Worm (Caenorhabditis elegans) whole organism, young adult: ENCODE results near the gene F39G3.3.
A peak's percentile ranks its signal among the peaks of the same experiment; 100 is the strongest.

Experiments used
- C06A6.2 ChIP-seq: fragments of 200-800 bp; sonication (Bioruptor generic); conservative IDR thresholded peaks from 2 replicates; pipeline ENCODE4 v1.3.6; 2022; ENCODE audit warnings: missing genetic modification characterization, missing compliant biosample characterization
- C17E4.6 ChIP-seq: fragments of 200-800 bp; sonication (Bioruptor generic); IDR thresholded peaks from 2 replicates; pipeline ENCODE4 v1.3.6; 2022; ENCODE audit warnings: missing genetic modification reagents, missing genetic modification characterization, missing compliant biosample characterization
- D2030.7 ChIP-seq: fragments of 200-800 bp; sonication (Bioruptor generic); IDR thresholded peaks from 2 replicates; pipeline ENCODE4 v1.3.6; 2022; ENCODE audit warnings: missing genetic modification reagents, missing genetic modification characterization, missing compliant biosample characterization
- F10E7.11 ChIP-seq: sonication (generic microtip); optimal IDR thresholded peaks from 2 replicates; lab custom pipeline; 2017; ENCODE audit warnings: mild to moderate bottlenecking, missing genetic modification characterization, moderate library complexity, missing compliant biosample characterization
- F49E8.2 ChIP-seq: sonication (generic microtip); optimal IDR thresholded peaks from 3 replicates; lab custom pipeline; 2017; ENCODE audit warnings: missing genetic modification characterization, mild to moderate bottlenecking, missing compliant biosample characterization, antibody characterized with exemption, moderate library complexity; ENCODE audit not compliant: insufficient read depth
- F52B5.7 ChIP-seq: sonication (generic microtip); optimal IDR thresholded peaks from 2 replicates; lab custom pipeline; 2016; ENCODE audit warnings: mild to moderate bottlenecking, missing genetic modification characterization, missing compliant biosample characterization
- F57C9.4 ChIP-seq: sonication (generic microtip); optimal IDR thresholded peaks from 2 replicates; lab custom pipeline; 2017; ENCODE audit warnings: mild to moderate bottlenecking, missing genetic modification characterization, missing compliant biosample characterization
- T07F8.4 ChIP-seq: sonication (generic microtip); optimal IDR thresholded peaks from 2 replicates; lab custom pipeline; 2016; ENCODE audit warnings: mild to moderate bottlenecking, missing genetic modification characterization, moderate library complexity, missing compliant biosample characterization
- Y53G8AR.9 ChIP-seq: fragments of 200-800 bp; sonication (Bioruptor generic); conservative IDR thresholded peaks from 2 replicates; pipeline ENCODE4 v1.3.6; 2022; ENCODE audit warnings: missing genetic modification reagents, missing genetic modification characterization, missing compliant biosample characterization
- Y79H2A.3 ChIP-seq: fragments of 200-800 bp; sonication (Bioruptor generic); conservative IDR thresholded peaks from 2 replicates; pipeline ENCODE4 v1.3.6; 2022; ENCODE audit warnings: missing genetic modification reagents, missing genetic modification characterization, missing compliant biosample characterization
- Y95B8A.8 ChIP-seq: fragments of 200-800 bp; sonication (Bioruptor generic); IDR thresholded peaks from 2 replicates; pipeline ENCODE4 v1.3.6; 2022; ENCODE audit warnings: missing genetic modification reagents, missing genetic modification characterization, missing compliant biosample characterization
- athp-1 ChIP-seq: sonication (generic microtip); optimal IDR thresholded peaks from 2 replicates; lab custom pipeline; 2017; ENCODE audit warnings: mild to moderate bottlenecking, missing genetic modification characterization, missing compliant biosample characterization
- attf-3 ChIP-seq: fragments of 200-800 bp; sonication (Bioruptor generic); conservative IDR thresholded peaks from 2 replicates; pipeline ENCODE4 v1.3.6; 2022; ENCODE audit warnings: missing genetic modification reagents, missing genetic modification characterization, missing compliant biosample characterization
- attf-6 ChIP-seq: fragments of 200-800 bp; sonication (Bioruptor generic); IDR thresholded peaks from 2 replicates; pipeline ENCODE4 v1.3.6; 2022; ENCODE audit warnings: missing genetic modification reagents, missing genetic modification characterization, missing compliant biosample characterization
- ccch-3 ChIP-seq: fragments of 200-800 bp; sonication (Bioruptor generic); optimal IDR thresholded peaks from 2 replicates; lab custom pipeline; 2018; ENCODE audit warnings: mild to moderate bottlenecking, missing genetic modification characterization, missing compliant biosample characterization
- ceh-100 ChIP-seq: fragments of 200-800 bp; sonication (Bioruptor generic); IDR thresholded peaks from 2 replicates; pipeline ENCODE4 v1.3.6; 2022; ENCODE audit warnings: missing genetic modification reagents, missing genetic modification characterization, missing compliant biosample characterization
- ceh-27 ChIP-seq: fragments of 200-800 bp; sonication (Bioruptor generic); optimal IDR thresholded peaks from 2 replicates; lab custom pipeline; 2018; ENCODE audit warnings: mild to moderate bottlenecking, missing genetic modification characterization, moderate library complexity, missing compliant biosample characterization
- ceh-40 ChIP-seq: fragments of 200-800 bp; sonication (Bioruptor generic); IDR thresholded peaks from 2 replicates; pipeline ENCODE4 v1.3.6; 2022; ENCODE audit warnings: missing genetic modification characterization, missing compliant biosample characterization
- ceh-91 ChIP-seq: fragments of 200-800 bp; sonication (Bioruptor generic); IDR thresholded peaks from 2 replicates; pipeline ENCODE4 v1.3.6; 2022; ENCODE audit warnings: missing genetic modification reagents, missing genetic modification characterization, missing compliant biosample characterization
- dox-1 ChIP-seq: fragments of 200-800 bp; sonication (Bioruptor generic); IDR thresholded peaks from 2 replicates; pipeline ENCODE4 v1.3.6; 2022; ENCODE audit warnings: missing genetic modification reagents, missing genetic modification characterization, missing compliant biosample characterization
- dpl-1 ChIP-seq: fragments of 150-350 bp; optimal IDR thresholded peaks from 2 replicates; lab custom pipeline; 2014; ENCODE audit warnings: missing biosample characterization, missing genetic modification reagents, missing genetic modification characterization
- egl-18 ChIP-seq: fragments of 200-800 bp; sonication (Bioruptor generic); IDR thresholded peaks from 2 replicates; pipeline ENCODE4 v1.3.6; 2022; ENCODE audit warnings: missing genetic modification reagents, missing genetic modification characterization, missing compliant biosample characterization
- egl-44 ChIP-seq: fragments of 200-800 bp; sonication (Bioruptor generic); IDR thresholded peaks from 2 replicates; pipeline ENCODE4 v1.3.6; 2022; ENCODE audit warnings: missing genetic modification reagents, missing genetic modification characterization, missing compliant biosample characterization
- egrh-3 ChIP-seq: fragments of 200-800 bp; sonication (Bioruptor generic); IDR thresholded peaks from 2 replicates; pipeline ENCODE4 v1.3.6; 2022; ENCODE audit warnings: missing genetic modification reagents, missing genetic modification characterization, missing compliant biosample characterization
- ekl-4 ChIP-seq: fragments of 200-800 bp; sonication (Bioruptor generic); IDR thresholded peaks from 2 replicates; pipeline ENCODE4 v1.3.6; 2022; ENCODE audit warnings: missing genetic modification reagents, missing genetic modification characterization, missing compliant biosample characterization
- fkh-3 ChIP-seq: sonication (generic microtip); optimal IDR thresholded peaks from 2 replicates; lab custom pipeline; 2016; ENCODE audit warnings: mild to moderate bottlenecking, missing genetic modification characterization, missing compliant biosample characterization
- him-1 ChIP-seq: sonication (generic microtip); optimal IDR thresholded peaks from 2 replicates; lab custom pipeline; 2016; ENCODE audit warnings: missing genotype, missing genetic modification reagents, missing genetic modification characterization, missing compliant biosample characterization
- lin-26 ChIP-seq: fragments of 200-800 bp; sonication (Bioruptor generic); IDR thresholded peaks from 2 replicates; pipeline ENCODE4 v1.3.6; 2022; ENCODE audit warnings: missing genetic modification reagents, missing genetic modification characterization, missing compliant biosample characterization
- lin-35 ChIP-seq, 3 experiments: fragments of 150-350 bp in 2 of 3; sonication (generic microtip) in 1 of 3; optimal IDR thresholded peaks; 2 replicates each; lab custom pipeline; 2014 to 2018; ENCODE audit warnings: missing biosample characterization in 3 of 3, missing genetic modification characterization in 3 of 3, missing genetic modification reagents in 3 of 3
- lin-40 ChIP-seq: sonication (generic microtip); optimal IDR thresholded peaks from 2 replicates; lab custom pipeline; 2016; ENCODE audit warnings: missing genetic modification characterization, mild to moderate bottlenecking, missing compliant biosample characterization, missing genotype, missing genetic modification reagents
- lin-54 ChIP-seq: fragments of 200-800 bp; sonication (Bioruptor generic); optimal IDR thresholded peaks from 2 replicates; lab custom pipeline; 2018; ENCODE audit warnings: mild to moderate bottlenecking, missing genetic modification characterization, missing compliant biosample characterization
- madf-10 ChIP-seq: sonication (generic microtip); optimal IDR thresholded peaks from 2 replicates; lab custom pipeline; 2016; ENCODE audit warnings: mild to moderate bottlenecking, missing genetic modification characterization, missing compliant biosample characterization
- madf-3 ChIP-seq: fragments of 200-800 bp; sonication (Bioruptor generic); IDR thresholded peaks from 2 replicates; pipeline ENCODE4 v1.3.6; 2022; ENCODE audit warnings: missing genetic modification reagents, missing genetic modification characterization, missing compliant biosample characterization
- madf-8 ChIP-seq: fragments of 200-800 bp; sonication (Bioruptor generic); conservative IDR thresholded peaks from 2 replicates; pipeline ENCODE4 v1.3.6; 2022; ENCODE audit warnings: missing genetic modification reagents, missing genetic modification characterization, missing compliant biosample characterization
- mcd-1 ChIP-seq: fragments of 200-800 bp; sonication (Bioruptor generic); IDR thresholded peaks from 2 replicates; pipeline ENCODE4 v1.3.6; 2022; ENCODE audit warnings: missing genetic modification reagents, missing genetic modification characterization, missing compliant biosample characterization
- mel-28 ChIP-seq: sonication (generic microtip); optimal IDR thresholded peaks from 2 replicates; lab custom pipeline; 2016; ENCODE audit warnings: borderline replicate concordance, mild to moderate bottlenecking, missing genetic modification characterization, missing compliant biosample characterization
- nfyb-1 ChIP-seq: fragments of 200-800 bp; sonication (Bioruptor generic); IDR thresholded peaks from 2 replicates; pipeline ENCODE4 v1.3.6; 2022; ENCODE audit warnings: missing genetic modification reagents, missing genetic modification characterization, missing compliant biosample characterization
- pbrm-1 ChIP-seq: fragments of 200-800 bp; sonication (Bioruptor generic); IDR thresholded peaks from 2 replicates; pipeline ENCODE4 v1.3.6; 2022; ENCODE audit warnings: missing genetic modification reagents, missing genetic modification characterization, missing compliant biosample characterization
- pha-4 ChIP-seq: fragments of 150-350 bp; sonication (generic microtip); optimal IDR thresholded peaks from 2 replicates; lab custom pipeline; 2014; ENCODE audit warnings: missing biosample characterization, missing genetic modification reagents, missing genetic modification characterization
- sea-2 ChIP-seq: fragments of 200-800 bp; sonication (Bioruptor generic); IDR thresholded peaks from 2 replicates; pipeline ENCODE4 v1.3.6; 2022; ENCODE audit warnings: missing genetic modification characterization, missing compliant biosample characterization
- tbp1 ChIP-seq: fragments of 200-800 bp; sonication (Bioruptor generic); optimal IDR thresholded peaks from 2 replicates; lab custom pipeline; 2018; ENCODE audit warnings: mild to moderate bottlenecking, missing genetic modification characterization, missing compliant biosample characterization
- zfh-2 ChIP-seq: fragments of 200-800 bp; sonication (Bioruptor generic); conservative IDR thresholded peaks from 2 replicates; pipeline ENCODE4 v1.3.6; 2022; ENCODE audit warnings: missing genetic modification reagents, missing genetic modification characterization, missing compliant biosample characterization
- zim-3 ChIP-seq: sonication (generic microtip); optimal IDR thresholded peaks from 2 replicates; lab custom pipeline; 2017; ENCODE audit warnings: mild to moderate bottlenecking, missing genetic modification characterization, moderate library complexity, missing compliant biosample characterization
- ztf-22 ChIP-seq: fragments of 200-800 bp; sonication (Bioruptor generic); optimal IDR thresholded peaks from 2 replicates; lab custom pipeline; 2018; ENCODE audit warnings: mild to moderate bottlenecking, missing genetic modification characterization, moderate library complexity, missing compliant biosample characterization
- ztf-3 ChIP-seq: fragments of 200-800 bp; sonication (Bioruptor generic); optimal IDR thresholded peaks from 2 replicates; lab custom pipeline; 2018; ENCODE audit warnings: mild to moderate bottlenecking, missing genetic modification characterization, missing compliant biosample characterization

F39G3.3 gene

ce11 chrV:4686680-4687470, 44.8 kb upstream of the F39G3.3 start, which contains the start of gene taf-10 (continued):
- no peak for TF ChIP-seq madf-10
- TF ChIP-seq egrh-3 (GFP tag; lab: Robert Waterston, UW) = no peak
- TF ChIP-seq T07F8.4 (tag; lab: Kevin White, UChicago) = no peak
- peak; percentile 13 for TF ChIP-seq lin-40
- peak; percentile 15; the same call in 1 of the 2 replicates for TF ChIP-seq ceh-100 (GFP tag; lab: Robert Waterston, UW)
- no peak for TF ChIP-seq attf-6 (GFP tag; lab: Robert Waterston, UW)
- no peak for TF ChIP-seq sea-2
- no peak for TF ChIP-seq C17E4.6 (GFP tag; lab: Robert Waterston, UW)
- no peak for TF ChIP-seq pha-4 (tag; lab: Kevin White, UChicago)
- no peak for TF ChIP-seq mel-28 (tag; lab: Kevin White, UChicago)
- TF ChIP-seq dpl-1 (GFP tag; lab: Kevin White, UChicago) = no peak
- no peak for TF ChIP-seq zfh-2 (GFP tag; lab: Robert Waterston, UW)
- no peak for TF ChIP-seq ekl-4
- TF ChIP-seq D2030.7 (GFP tag; lab: Robert Waterston, UW) = no peak
- TF ChIP-seq Y95B8A.8 (GFP tag; lab: Robert Waterston, UW) = no peak
- TF ChIP-seq athp-1 (tag; lab: Kevin White, UChicago) = no peak
- no peak for TF ChIP-seq F49E8.2 (tag; lab: Kevin White, UChicago)
- TF ChIP-seq lin-54 (GFP tag; lab: Kevin White, UChicago) = peak; percentile 47
- no peak for TF ChIP-seq F10E7.11 (tag; lab: Kevin White, UChicago)
- TF ChIP-seq ceh-40 (GFP tag; lab: Robert Waterston, UW) = no peak
- TF ChIP-seq egl-18 = no peak
- TF ChIP-seq ztf-3 (GFP tag; lab: Kevin White, UChicago) = no peak
- TF ChIP-seq nfyb-1 (GFP tag; lab: Robert Waterston, UW) = 0 out of 2 replicates have a peak, but pooled peaks have one; percentile 51
- 0 out of 2 replicates have a peak, but pooled peaks have one; percentile 50 for TF ChIP-seq egl-44
- no peak for TF ChIP-seq ccch-3 (GFP tag; lab: Kevin White, UChicago)
- no peak for TF ChIP-seq fkh-3 (tag; lab: Kevin White, UChicago)
- TF ChIP-seq tbp1 = peak; percentile 9
- 0 out of 2 replicates have a peak, but pooled peaks have one; percentile 25 for TF ChIP-seq attf-3 (GFP tag; lab: Robert Waterston, UW)

- no peak for TF ChIP-seq F57C9.4 (tag; lab: Kevin White, UChicago)
- TF ChIP-seq egl-18 = 0 out of 2 replicates have a peak, but pooled peaks have one; percentile 19
- TF ChIP-seq ztf-22 (GFP tag; lab: Kevin White, UChicago) = no peak
- TF ChIP-seq lin-26 = no peak
- no peak for TF ChIP-seq dox-1 (GFP tag; lab: Robert Waterston, UW)
- 0 out of 2 replicates have a peak, but pooled peaks have one; percentile 26 for TF ChIP-seq egrh-3 (GFP tag; lab: Robert Waterston, UW)
- TF ChIP-seq Y79H2A.3 (GFP tag; lab: Robert Waterston, UW) = peak; percentile 67; the same call in 1 of the 2 replicates
- no peak for TF ChIP-seq T07F8.4 (tag; lab: Kevin White, UChicago)
- TF ChIP-seq ceh-91 (GFP tag; lab: Robert Waterston, UW) = no peak
- peak in 1 of 3 experiments; percentile 15 for TF ChIP-seq lin-35 (GFP tag; optimal IDR thresholded peaks at IDR 0.05; lab: Kevin White, UChicago)
- peak; percentile 38; the same call in 1 of the 2 replicates for TF ChIP-seq madf-3 (GFP tag; lab: Robert Waterston, UW)
- 0 out of 2 replicates have a peak, but pooled peaks have one; percentile 12 for TF ChIP-seq madf-8 (GFP tag; lab: Robert Waterston, UW)
- peak; percentile 11 for TF ChIP-seq zim-3 (tag; lab: Kevin White, UChicago)
- TF ChIP-seq nfyb-1 (GFP tag; lab: Robert Waterston, UW) = 0 out of 2 replicates have a peak, but pooled peaks have one; percentile 32
- TF ChIP-seq F52B5.7 (tag; lab: Kevin White, UChicago) = no peak
- TF ChIP-seq him-1 (tag; lab: Kevin White, UChicago) = no peak
- peak; percentile 69; the same call in 1 of the 2 replicates for TF ChIP-seq Y53G8AR.9 (GFP tag; lab: Robert Waterston, UW)
- no peak for TF ChIP-seq ceh-27 (GFP tag; lab: Kevin White, UChicago)
- 0 out of 2 replicates have a peak, but pooled peaks have one; percentile 14 for TF ChIP-seq pbrm-1 (GFP tag; lab: Robert Waterston, UW)
- TF ChIP-seq C06A6.2 = no peak
- TF ChIP-seq mcd-1 = peak; percentile 43; the same call in 1 of the 2 replicates
Measured at ce11 chrV:4687944-4688505, 43.7 kb upstream of the F39G3.3 start, which contains the start of gene K03B4.2. Gene K03B4.2 (plus strand): TSS chrV:4687994.
